Fruit fly (Drosophila melanogaster) whole organism: ENCODE results near the gene CG14332.
A peak's percentile ranks its signal among the peaks of the same experiment; 100 is the strongest.

Source experiments
- CG8478 ChIP-seq: fragments of >200 bp; optimal IDR thresholded peaks from 2 replicates; lab custom pipeline; 2018; ENCODE audit warnings: inconsistent platforms
- Dll ChIP-seq: fragments of >200 bp; optimal IDR thresholded peaks from 2 replicates; lab custom pipeline; 2017
- EcR ChIP-seq, 2 experiments: fragments of >200 bp; optimal IDR thresholded peaks; 2 replicates each; lab custom pipeline; 2017; ENCODE audit warnings: missing biosample characterization in 2 of 2, missing genetic modification characterization in 2 of 2, missing genetic modification reagents in 2 of 2
- pan ChIP-seq: fragments of >200 bp; optimal IDR thresholded peaks from 2 replicates; lab custom pipeline; 2017
- psq ChIP-seq: fragments of >200 bp; optimal IDR thresholded peaks from 2 replicates; lab custom pipeline; 2017
- usp ChIP-seq: fragments of >200 bp; optimal IDR thresholded peaks from 2 replicates; lab custom pipeline; 2017; ENCODE audit warnings: missing biosample characterization, missing genetic modification characterization, mixed read lengths

CG14332 gene

dm6 chr3R:17379051-17379450 lies 43.0 kb downstream of the CG14332 start:
- TF ChIP-seq usp (GFP tag; lab: Kevin White, UChicago), result no peak
- TF ChIP-seq EcR (GFP tag; optimal IDR thresholded peaks at IDR 0.05; lab: Kevin White, UChicago), result no peak
- TF ChIP-seq CG8478, result no peak
- TF ChIP-seq psq, result no peak
- TF ChIP-seq Dll (lab: Kevin White, UChicago), result no peak
- no peak for TF ChIP-seq pan

- TF ChIP-seq CG8478 (no peak), EcR (GFP tag; optimal IDR thresholded peaks at IDR 0.05; lab: Kevin White, UChicago) (peak in 1 of 2 experiments; percentile 38)
Measured at dm6 chr3R:17377503-17377902, 44.5 kb downstream of the CG14332 start.
